Worm (Caenorhabditis elegans) whole organism, L4 larva: ENCODE data around the gene rmd-1.

ENCODE experiments used
- T26A8.4 ChIP-seq: fragments of 200-800 bp; sonication (Bioruptor generic); IDR thresholded peaks from 2 replicates; pipeline ENCODE4 v1.3.6; 2022; ENCODE audit warnings: missing genetic modification characterization, missing compliant biosample characterization
- aha-1 ChIP-seq: fragments of 150-350 bp; peaks from one replicate; lab custom pipeline; 2014; ENCODE audit warnings: missing biosample characterization, missing genetic modification characterization
- ama-1 ChIP-seq: fragments of 150-350 bp; optimal IDR thresholded peaks from 2 replicates; lab custom pipeline; 2014; ENCODE audit warnings: inconsistent platforms, mixed read lengths
- ceh-82 ChIP-seq: sonication (generic microtip); optimal IDR thresholded peaks from 2 replicates; lab custom pipeline; 2017; ENCODE audit warnings: missing biosample characterization, missing genetic modification characterization
- dmd-8 ChIP-seq: fragments of 200-800 bp; sonication (Bioruptor generic); IDR thresholded peaks from 2 replicates; pipeline ENCODE4 v1.3.6; 2022; ENCODE audit warnings: missing genetic modification characterization, missing compliant biosample characterization
- dve-1 ChIP-seq: sonication (generic microtip); optimal IDR thresholded peaks from 2 replicates; lab custom pipeline; 2017; ENCODE audit warnings: antibody characterized with exemption, mild to moderate bottlenecking, missing genetic modification characterization, missing compliant biosample characterization; ENCODE audit not compliant: insufficient read depth
- hlh-30 ChIP-seq: sonication (generic microtip); optimal IDR thresholded peaks from 2 replicates; lab custom pipeline; 2017; ENCODE audit warnings: antibody characterized with exemption, mild to moderate bottlenecking, missing genetic modification characterization, missing compliant biosample characterization; ENCODE audit not compliant: insufficient read depth
- lin-1 ChIP-seq: fragments of 200-800 bp; sonication (Bioruptor generic); IDR thresholded peaks from 2 replicates; pipeline ENCODE4 v1.3.6; 2022; ENCODE audit warnings: missing genetic modification reagents, missing genetic modification characterization, missing compliant biosample characterization
- sdz-12 ChIP-seq: fragments of 200-800 bp; sonication (Bioruptor generic); optimal IDR thresholded peaks from 2 replicates; lab custom pipeline; 2018; ENCODE audit warnings: mild to moderate bottlenecking, missing genetic modification characterization, missing compliant biosample characterization
- skn-1 ChIP-seq: fragments of 150-350 bp; optimal IDR thresholded peaks from 2 replicates; lab custom pipeline; 2014; ENCODE audit warnings: missing biosample characterization, missing genetic modification characterization
- snpc-4 ChIP-seq: fragments of 150-350 bp; optimal IDR thresholded peaks from 2 replicates; lab custom pipeline; 2014; ENCODE audit warnings: missing biosample characterization, missing genetic modification characterization
- tag-97 ChIP-seq: fragments of 200-800 bp; sonication (Bioruptor generic); IDR thresholded peaks from 2 replicates; pipeline ENCODE4 v1.3.6; 2022; ENCODE audit warnings: missing genetic modification characterization, missing compliant biosample characterization
- unc-39 ChIP-seq: sonication (generic microtip); optimal IDR thresholded peaks from 2 replicates; lab custom pipeline; 2017; ENCODE audit warnings: missing biosample characterization, missing genetic modification characterization

- TF ChIP-seq dmd-8 (GFP tag; lab: Robert Waterston, UW) (no peak), ceh-82 (tag; lab: Kevin White, UChicago) (no peak), unc-39 (tag; lab: Kevin White, UChicago) (no peak), sdz-12 (GFP tag; lab: Kevin White, UChicago) (no peak), dve-1 (tag; lab: Kevin White, UChicago) (no peak), skn-1 (tag; lab: Kevin White, UChicago) (no peak), T26A8.4 (GFP tag; lab: Robert Waterston, UW) (no peak), aha-1 (tag; lab: Kevin White, UChicago) (no peak), tag-97 (no peak), lin-1 (GFP tag; lab: Robert Waterston, UW) (no peak), snpc-4 (tag; lab: Kevin White, UChicago) (no peak), ama-1 (no peak), hlh-30 (tag; lab: Kevin White, UChicago) (no peak)
Observed at ce11 chrIII:9772394-9772793, 13.5 kb downstream of the rmd-1 start.
